Worm (Caenorhabditis elegans): Measurements from ENCODE around the gene R11G1.1.

DNA sequence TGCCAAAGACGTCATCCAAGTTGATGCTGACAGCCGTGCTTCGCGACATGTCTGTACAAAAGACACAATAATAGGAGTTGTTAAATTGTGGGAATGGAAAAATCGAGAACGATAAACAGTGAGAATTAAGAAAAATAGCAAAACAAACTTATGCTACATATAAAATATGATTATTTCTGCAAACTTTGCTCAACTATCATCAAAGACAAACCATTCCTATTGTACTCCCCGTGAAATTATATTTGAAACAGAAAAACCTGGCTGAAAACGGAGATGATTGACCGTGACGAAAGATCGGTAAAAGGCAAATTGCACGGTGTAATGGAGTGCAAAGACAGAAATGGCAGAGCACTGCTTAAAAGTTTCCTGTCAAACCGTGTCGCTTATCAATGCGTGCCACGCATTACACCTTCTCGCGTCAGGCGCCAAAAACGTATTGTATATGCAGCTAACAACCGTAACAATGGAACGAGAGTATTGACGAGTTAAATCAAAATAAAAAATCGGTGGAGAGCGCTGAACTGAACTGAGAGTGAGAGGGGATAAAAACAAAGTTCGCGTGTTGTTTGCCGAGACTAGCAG lies 48.2 kb upstream of the R11G1.1 start, which contains the start of gene C18B2.5:
- TF ChIP-seq lin-13 (tag; optimal IDR thresholded peaks at IDR 0.05) = no peak
- TF ChIP-seq nhr-237 (tag; optimal IDR thresholded peaks at IDR 0.05) = no peak
